Worm (Caenorhabditis elegans) whole organism, L4 larva: ENCODE measurements around the gene hpo-30.

Source experiments
- D1046.2 ChIP-seq: fragments of 200-800 bp; sonication (Bioruptor generic); IDR thresholded peaks from 2 replicates; pipeline ENCODE4 v1.3.6; 2022; ENCODE audit warnings: missing genetic modification characterization, missing compliant biosample characterization
- F10B5.3 ChIP-seq: sonication (generic microtip); optimal IDR thresholded peaks from 2 replicates; lab custom pipeline; 2016; ENCODE audit warnings: mild to moderate bottlenecking, missing genetic modification characterization, missing compliant biosample characterization
- F37D6.2 ChIP-seq: sonication (generic microtip); optimal IDR thresholded peaks from 2 replicates; lab custom pipeline; 2016; ENCODE audit warnings: mild to moderate bottlenecking, missing genetic modification characterization, missing compliant biosample characterization
- F49E8.2 ChIP-seq: sonication (generic microtip); optimal IDR thresholded peaks from 2 replicates; lab custom pipeline; 2016; ENCODE audit warnings: missing compliant biosample characterization, mild to moderate bottlenecking, missing genetic modification characterization, borderline replicate concordance
- T20F7.1 ChIP-seq: fragments of 200-800 bp; sonication (Bioruptor generic); optimal IDR thresholded peaks from 2 replicates; lab custom pipeline; 2018; ENCODE audit warnings: mild to moderate bottlenecking, missing genetic modification characterization, missing compliant biosample characterization
- T26A8.4 ChIP-seq: fragments of 200-800 bp; sonication (Bioruptor generic); IDR thresholded peaks from 2 replicates; pipeline ENCODE4 v1.3.6; 2022; ENCODE audit warnings: missing genetic modification characterization, missing compliant biosample characterization
- Y75B8A.6 ChIP-seq: fragments of 200-800 bp; sonication (Bioruptor generic); IDR thresholded peaks from 2 replicates; pipeline ENCODE4 v1.3.6; 2022; ENCODE audit warnings: missing genetic modification reagents, missing genetic modification characterization, missing compliant biosample characterization
- ZK337.2 ChIP-seq: fragments of 200-800 bp; sonication (Bioruptor generic); IDR thresholded peaks from 2 replicates; pipeline ENCODE4 v1.3.6; 2022; ENCODE audit warnings: missing genetic modification reagents, missing genetic modification characterization, missing compliant biosample characterization
- aha-1 ChIP-seq: fragments of 150-350 bp; peaks from one replicate; lab custom pipeline; 2014; ENCODE audit warnings: missing biosample characterization, missing genetic modification characterization
- attf-4 ChIP-seq: sonication (generic microtip); optimal IDR thresholded peaks from 3 replicates; lab custom pipeline; 2017; ENCODE audit warnings: missing biosample characterization, missing genetic modification characterization
- ceh-20 ChIP-seq: fragments of 200-800 bp; sonication (Bioruptor generic); IDR thresholded peaks from 2 replicates; pipeline ENCODE4 v1.3.6; 2022; ENCODE audit warnings: missing genetic modification reagents, missing genetic modification characterization, missing compliant biosample characterization
- ceh-28 ChIP-seq: fragments of 150-350 bp; optimal IDR thresholded peaks from 2 replicates; lab custom pipeline; 2014; ENCODE audit warnings: missing biosample characterization, missing genetic modification reagents, missing genetic modification characterization
- ceh-32 ChIP-seq: sonication (generic microtip); optimal IDR thresholded peaks from 2 replicates; lab custom pipeline; 2016; ENCODE audit warnings: mild to moderate bottlenecking, missing genetic modification characterization, missing compliant biosample characterization; ENCODE audit not compliant: poor library complexity
- ceh-82 ChIP-seq: sonication (generic microtip); optimal IDR thresholded peaks from 2 replicates; lab custom pipeline; 2017; ENCODE audit warnings: missing biosample characterization, missing genetic modification characterization
- ces-1 ChIP-seq: fragments of 150-350 bp; sonication (generic microtip); optimal IDR thresholded peaks from 4 replicates; lab custom pipeline; 2014; ENCODE audit warnings: missing biosample characterization, missing genetic modification reagents, missing genetic modification characterization
- cey-2 ChIP-seq: sonication (generic microtip); optimal IDR thresholded peaks from 3 replicates; lab custom pipeline; 2017; ENCODE audit warnings: missing genetic modification characterization, mild to moderate bottlenecking, missing compliant biosample characterization, antibody characterized with exemption, borderline replicate concordance; ENCODE audit not compliant: insufficient read depth
- ctbp-1 ChIP-seq: fragments of 200-800 bp; sonication (Bioruptor generic); IDR thresholded peaks from 2 replicates; pipeline ENCODE4 v1.3.6; 2022; ENCODE audit warnings: missing genetic modification reagents, missing genetic modification characterization, missing compliant biosample characterization
- daf-8 ChIP-seq: fragments of 200-800 bp; sonication (Bioruptor generic); IDR thresholded peaks from 2 replicates; pipeline ENCODE4 v1.3.6; 2022; ENCODE audit warnings: missing genetic modification characterization, missing compliant biosample characterization
- dmd-9 ChIP-seq: fragments of 200-800 bp; sonication (Bioruptor generic); IDR thresholded peaks from 2 replicates; pipeline ENCODE4 v1.3.6; 2022; ENCODE audit warnings: missing genetic modification reagents, missing genetic modification characterization, missing compliant biosample characterization
- duxl-1 ChIP-seq: sonication (generic microtip); optimal IDR thresholded peaks from 2 replicates; lab custom pipeline; 2016; ENCODE audit warnings: mild to moderate bottlenecking, missing genetic modification characterization, moderate library complexity, missing compliant biosample characterization; ENCODE audit not compliant: poor library complexity
- egl-43 ChIP-seq: fragments of 200-800 bp; sonication (Bioruptor generic); IDR thresholded peaks from 2 replicates; pipeline ENCODE4 v1.3.6; 2022; ENCODE audit warnings: missing genetic modification reagents, missing genetic modification characterization, missing compliant biosample characterization
- gei-8 ChIP-seq: fragments of 200-800 bp; sonication (Bioruptor generic); optimal IDR thresholded peaks from 2 replicates; lab custom pipeline; 2018; ENCODE audit warnings: mild to moderate bottlenecking, missing genetic modification characterization, missing compliant biosample characterization
- hif-1 ChIP-seq, 2 experiments: sonication (generic microtip); optimal IDR thresholded peaks; 2 replicates each; lab custom pipeline; 2016 to 2017; ENCODE audit warnings: missing compliant biosample characterization in 2 of 2, missing genetic modification characterization in 2 of 2, missing genetic modification reagents in 2 of 2, missing genotype in 2 of 2, mild to moderate bottlenecking in 1 of 2
- hlh-11 ChIP-seq: fragments of 200-800 bp; sonication (Bioruptor generic); optimal IDR thresholded peaks from 2 replicates; lab custom pipeline; 2018; ENCODE audit warnings: mild to moderate bottlenecking, missing genetic modification characterization, missing compliant biosample characterization
- hmg-1.1 ChIP-seq: fragments of 200-800 bp; sonication (Bioruptor generic); IDR thresholded peaks from 2 replicates; pipeline ENCODE4 v1.3.6; 2022; ENCODE audit warnings: missing genetic modification reagents, missing genetic modification characterization, missing compliant biosample characterization
- lin-15B ChIP-seq: fragments of 150-350 bp; sonication (generic microtip); optimal IDR thresholded peaks from 3 replicates; lab custom pipeline; 2014; ENCODE audit warnings: missing biosample characterization, missing genetic modification characterization
- lir-3 ChIP-seq: sonication (generic microtip); optimal IDR thresholded peaks from 2 replicates; lab custom pipeline; 2016; ENCODE audit warnings: mild to moderate bottlenecking, missing genetic modification characterization, missing compliant biosample characterization
- lsy-2 ChIP-seq, 2 experiments: fragments of 150-350 bp in 1 of 2; sonication (generic microtip) in 1 of 2; optimal IDR thresholded peaks; 2 replicates each; lab custom pipeline; 2014 to 2017; ENCODE audit warnings: missing biosample characterization in 2 of 2, missing genetic modification characterization in 2 of 2
- madf-5 ChIP-seq, 2 experiments: fragments of 200-800 bp; sonication (Bioruptor generic); IDR thresholded peaks; 2 replicates each; pipeline ENCODE4 v1.3.6; 2022; ENCODE audit warnings: missing compliant biosample characterization in 2 of 2, missing genetic modification characterization in 2 of 2
- madf-9 ChIP-seq: fragments of 200-800 bp; sonication (Bioruptor generic); conservative IDR thresholded peaks from 2 replicates; pipeline ENCODE4 v1.3.6; 2022; ENCODE audit warnings: missing genetic modification reagents, missing genetic modification characterization, missing compliant biosample characterization
- nhr-102 ChIP-seq: sonication (generic microtip); optimal IDR thresholded peaks from 2 replicates; lab custom pipeline; 2016; ENCODE audit warnings: mild to moderate bottlenecking, missing genetic modification characterization, moderate library complexity, missing compliant biosample characterization
- nhr-11 ChIP-seq: fragments of 150-350 bp; optimal IDR thresholded peaks from 2 replicates; lab custom pipeline; 2014; ENCODE audit warnings: missing biosample characterization, missing genetic modification characterization
- nhr-111 ChIP-seq: fragments of 200-800 bp; sonication (Bioruptor generic); optimal IDR thresholded peaks from 2 replicates; lab custom pipeline; 2018; ENCODE audit warnings: mild to moderate bottlenecking, missing genetic modification characterization, missing compliant biosample characterization
- nhr-237 ChIP-seq: sonication (generic microtip); optimal IDR thresholded peaks from 2 replicates; lab custom pipeline; 2017; ENCODE audit warnings: missing biosample characterization, missing genetic modification characterization
- nhr-28 ChIP-seq: fragments of 150-350 bp; optimal IDR thresholded peaks from 2 replicates; lab custom pipeline; 2014; ENCODE audit warnings: missing biosample characterization, missing genetic modification characterization
- nhr-48 ChIP-seq: sonication (generic microtip); optimal IDR thresholded peaks from 2 replicates; lab custom pipeline; 2016; ENCODE audit warnings: mild to moderate bottlenecking, missing genetic modification characterization, missing compliant biosample characterization
- nhr-6 ChIP-seq: fragments of 150-350 bp; optimal IDR thresholded peaks from 2 replicates; lab custom pipeline; 2014; ENCODE audit warnings: missing biosample characterization, missing genetic modification characterization
- nhr-77 ChIP-seq: fragments of 150-350 bp; optimal IDR thresholded peaks from 2 replicates; lab custom pipeline; 2014; ENCODE audit warnings: missing biosample characterization, missing genetic modification characterization
- pha-4 ChIP-seq, 2 experiments: fragments of 150-350 bp in 1 of 2; fragments of 200-800 bp in 1 of 2; sonication (Bioruptor generic) in 1 of 2; IDR thresholded peaks in 1 of 2; optimal IDR thresholded peaks in 1 of 2; 2 replicates each; pipeline versions ENCODE4 v1.3.6 to Lab custom; 2014 to 2022; ENCODE audit warnings: missing genetic modification characterization in 2 of 2, missing genetic modification reagents in 2 of 2, missing biosample characterization in 1 of 2, missing compliant biosample characterization in 1 of 2
- pqm-1 ChIP-seq: sonication (generic microtip); optimal IDR thresholded peaks from 2 replicates; lab custom pipeline; 2017; ENCODE audit warnings: missing biosample characterization, missing genetic modification characterization
- rbr-2 ChIP-seq: sonication (generic microtip); optimal IDR thresholded peaks from 2 replicates; lab custom pipeline; 2016; ENCODE audit warnings: missing genotype, missing genetic modification characterization, missing compliant biosample characterization
- skn-1 ChIP-seq: fragments of 150-350 bp; optimal IDR thresholded peaks from 2 replicates; lab custom pipeline; 2014; ENCODE audit warnings: missing biosample characterization, missing genetic modification characterization
- spr-1 ChIP-seq: sonication (generic microtip); optimal IDR thresholded peaks from 2 replicates; lab custom pipeline; 2016; ENCODE audit warnings: mild to moderate bottlenecking, missing genetic modification characterization, missing compliant biosample characterization
- spr-3 ChIP-seq: fragments of 200-800 bp; sonication (Bioruptor generic); optimal IDR thresholded peaks from 2 replicates; lab custom pipeline; 2018; ENCODE audit warnings: mild to moderate bottlenecking, missing genetic modification characterization, missing compliant biosample characterization
- unc-130 ChIP-seq: sonication (generic microtip); optimal IDR thresholded peaks from 2 replicates; lab custom pipeline; 2016; ENCODE audit warnings: missing genetic modification reagents, missing genetic modification characterization, missing compliant biosample characterization
- unc-39 ChIP-seq: sonication (generic microtip); optimal IDR thresholded peaks from 2 replicates; lab custom pipeline; 2017; ENCODE audit warnings: missing biosample characterization, missing genetic modification characterization
- unc-62 ChIP-seq, 3 experiments: fragments of 150-350 bp in 1 of 3; sonication (generic microtip); optimal IDR thresholded peaks in 2 of 3; peaks in 1 of 3; 1 replicate in 1 of 3; 2 replicates in 2 of 3; lab custom pipeline; 2014 to 2017; ENCODE audit warnings: missing biosample characterization in 3 of 3, missing genetic modification characterization in 3 of 3, missing genetic modification reagents in 3 of 3, missing genotype in 1 of 3
- zfp-2 ChIP-seq: sonication (generic microtip); optimal IDR thresholded peaks from 2 replicates; lab custom pipeline; 2016; ENCODE audit warnings: mild to moderate bottlenecking, missing genetic modification characterization, missing compliant biosample characterization
- zfp-3 ChIP-seq: fragments of 200-800 bp; sonication (Bioruptor generic); conservative IDR thresholded peaks from 2 replicates; pipeline ENCODE4 v1.3.6; 2022; ENCODE audit warnings: missing genetic modification reagents, missing genetic modification characterization, missing compliant biosample characterization
- zip-2 ChIP-seq: fragments of 150-350 bp; optimal IDR thresholded peaks from 2 replicates; lab custom pipeline; 2014; ENCODE audit warnings: missing biosample characterization, missing genetic modification characterization

The hpo-30 gene

ce11 chrV:12291587-12291986 lies 18.6 kb downstream of the hpo-30 start, which contains the start of the genes srpa-68 and srh-16 (continued):
- TF ChIP-seq nhr-77 (peak; percentile 37), zfp-2 (no peak), nhr-237 (no peak), F49E8.2 (tag; lab: Kevin White, UChicago) (peak; percentile 69), D1046.2 (GFP tag; lab: Robert Waterston, UW) (0 out of 2 replicates have a peak, but pooled peaks have one; percentile 67), unc-130 (GFP tag; lab: Kevin White, UChicago) (peak; percentile 59), daf-8 (GFP tag; lab: Robert Waterston, UW) (no peak), unc-62 (GFP tag; optimal IDR thresholded peaks at IDR 0.05 in 1 of 2; lab: Kevin White, UChicago) (no peak), unc-62 (tag; optimal IDR thresholded peaks at IDR 0.05; lab: Kevin White, UChicago) (no peak), ZK337.2 (GFP tag; lab: Robert Waterston, UW) (no peak), dmd-9 (GFP tag; lab: Robert Waterston, UW) (no peak), pha-4 (GFP tag; IDR thresholded peaks at IDR 0.05; lab: Robert Waterston, UW) (peak; percentile 80; the same call in 1 of the 2 replicates), pha-4 (tag; optimal IDR thresholded peaks at IDR 0.05; lab: Kevin White, UChicago) (no peak), T20F7.1 (GFP tag; lab: Kevin White, UChicago) (peak; percentile 86), nhr-48 (tag; lab: Kevin White, UChicago) (peak; percentile 77), nhr-11 (tag; lab: Kevin White, UChicago) (peak; percentile 56), hmg-1.1 (GFP tag; lab: Robert Waterston, UW) (peak; percentile 86), F37D6.2 (tag; lab: Kevin White, UChicago) (peak; percentile 71), pqm-1 (peak; percentile 28), madf-5 (GFP tag; IDR thresholded peaks at IDR 0.05; lab: Robert Waterston, UW) (no peak), F10B5.3 (tag; lab: Kevin White, UChicago) (peak; percentile 79), zip-2 (peak; percentile 78), zfp-3 (no peak), ctbp-1 (GFP tag; lab: Robert Waterston, UW) (peak; percentile 67), cey-2 (tag; lab: Kevin White, UChicago) (no peak), skn-1 (no peak), ceh-28 (tag; lab: Kevin White, UChicago) (no peak), lsy-2 (tag; optimal IDR thresholded peaks at IDR 0.05; lab: Kevin White, UChicago) (peak; percentile 22 to 94), ceh-32 (tag; lab: Kevin White, UChicago) (peak; percentile 26), ces-1 (GFP tag; lab: Kevin White, UChicago) (no peak), gei-8 (no peak), nhr-6 (peak; percentile 97), unc-39 (tag; lab: Kevin White, UChicago) (no peak), ceh-20 (GFP tag; lab: Robert Waterston, UW) (peak; percentile 87), hif-1 (tag; optimal IDR thresholded peaks at IDR 0.05; lab: Kevin White, UChicago) (peak in 1 of 2 experiments; percentile 44), T26A8.4 (GFP tag; lab: Robert Waterston, UW) (peak; percentile 89), nhr-111 (GFP tag; lab: Kevin White, UChicago) (no peak), ceh-82 (tag; lab: Kevin White, UChicago) (no peak), attf-4 (tag; lab: Kevin White, UChicago) (no peak), rbr-2 (peak; percentile 89), lin-15B (tag; lab: Kevin White, UChicago) (peak; percentile 37), egl-43 (0 out of 2 replicates have a peak, but pooled peaks have one; percentile 53), duxl-1 (tag; lab: Kevin White, UChicago) (peak; percentile 87), aha-1 (peak; percentile 97), hlh-11 (tag; lab: Kevin White, UChicago) (peak; percentile 80), nhr-28 (tag; lab: Kevin White, UChicago) (peak; percentile 72), nhr-102 (tag; lab: Kevin White, UChicago) (peak; percentile 93), madf-9 (GFP tag; lab: Robert Waterston, UW) (no peak), lir-3 (tag; lab: Kevin White, UChicago) (peak; percentile 36), Y75B8A.6 (GFP tag; lab: Robert Waterston, UW) (no peak), spr-1 (tag; lab: Kevin White, UChicago) (peak; percentile 81), spr-3 (peak; percentile 17)
